Worm (Caenorhabditis elegans): ENCODE results near the gene F18A11.2.

- TF ChIP-seq T26A5.8 (tag; optimal IDR thresholded peaks at IDR 0.05) (no peak), F10E7.11 (tag; optimal IDR thresholded peaks at IDR 0.05) (no peak), ets-4 (GFP tag; optimal IDR thresholded peaks at IDR 0.05) (no peak), egl-44 (GFP tag; IDR thresholded peaks at IDR 0.05) (no peak), attf-3 (GFP tag; conservative IDR thresholded peaks at IDR 0.05) (no peak), nfya-1 (tag; optimal IDR thresholded peaks at IDR 0.05; ENCODE audit: borderline replicate concordance, insufficient read depth) (no peak)
Observed at ce11 chrII:13000753-13001152, 30.7 kb upstream of the F18A11.2 start, which contains the start of gene Y38F1A.8.

All from whole organism, young adult.